Worm (Caenorhabditis elegans) whole organism, L3 larva: ENCODE measurements around the gene F23G4.1.
A peak's percentile ranks its signal among the peaks of the same experiment; 100 is the strongest.

Source experiments
- R02D3.7 ChIP-seq: fragments of 150-350 bp; optimal IDR thresholded peaks from 2 replicates; lab custom pipeline; 2014; ENCODE audit warnings: missing biosample characterization, missing genetic modification characterization
- elt-2 ChIP-seq: sonication (generic microtip); optimal IDR thresholded peaks from 2 replicates; lab custom pipeline; 2016; ENCODE audit warnings: missing genetic modification reagents, mild to moderate bottlenecking, missing genetic modification characterization, missing compliant biosample characterization
- fos-1 ChIP-seq: fragments of 150-350 bp; optimal IDR thresholded peaks from 2 replicates; lab custom pipeline; 2014; ENCODE audit warnings: missing biosample characterization, missing genetic modification characterization
- jun-1 ChIP-seq: fragments of 150-350 bp; optimal IDR thresholded peaks from 2 replicates; lab custom pipeline; 2014; ENCODE audit warnings: missing biosample characterization, missing genetic modification reagents, missing genetic modification characterization
- nhr-67 ChIP-seq: fragments of 150-350 bp; optimal IDR thresholded peaks from 2 replicates; lab custom pipeline; 2014; ENCODE audit warnings: missing biosample characterization, missing genetic modification characterization
- pqm-1 ChIP-seq: fragments of 150-350 bp; optimal IDR thresholded peaks from 2 replicates; lab custom pipeline; 2017; ENCODE audit warnings: missing biosample characterization, missing genetic modification characterization, inconsistent platforms

The F23G4.1 gene

DNA sequence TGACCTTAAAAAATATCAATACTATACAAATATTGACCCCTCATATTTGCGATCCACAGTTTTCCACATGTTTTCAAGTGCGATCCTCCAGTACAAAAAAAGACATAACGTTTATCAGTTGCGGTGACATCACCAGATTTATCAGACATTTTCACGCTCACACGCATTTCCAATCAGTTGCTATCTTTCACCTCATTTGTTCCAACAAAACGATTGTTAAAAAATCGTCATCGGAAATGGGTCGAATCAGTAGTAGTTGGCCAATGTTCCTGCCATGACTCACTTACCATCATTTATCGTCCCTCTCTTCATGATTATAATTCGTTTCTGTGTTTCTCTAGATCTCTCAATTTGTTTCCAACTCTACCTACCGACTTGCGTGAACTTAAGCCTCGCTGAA lies 51.3 kb downstream of the F23G4.1 start:
- TF ChIP-seq pqm-1 (tag; lab: Kevin White, UChicago) (peak; percentile 71), fos-1 (tag; lab: Kevin White, UChicago) (no peak), elt-2 (tag; lab: Kevin White, UChicago) (peak; percentile 90), nhr-67 (tag; lab: Kevin White, UChicago) (no peak), jun-1 (tag; lab: Kevin White, UChicago) (peak; percentile 52), R02D3.7 (tag; lab: Kevin White, UChicago) (no peak)
